Fruit fly (Drosophila melanogaster) S2 (cell line): ENCODE data around the gene tap.

ENCODE experiments used
- CG8478 ChIP-seq: fragments of >200 bp; optimal IDR thresholded peaks from 2 replicates; lab custom pipeline; 2018
- CTCF ChIP-seq, 2 experiments: fragments of >200 bp; optimal IDR thresholded peaks; 2 replicates each; lab custom pipeline; 2018

DNA sequence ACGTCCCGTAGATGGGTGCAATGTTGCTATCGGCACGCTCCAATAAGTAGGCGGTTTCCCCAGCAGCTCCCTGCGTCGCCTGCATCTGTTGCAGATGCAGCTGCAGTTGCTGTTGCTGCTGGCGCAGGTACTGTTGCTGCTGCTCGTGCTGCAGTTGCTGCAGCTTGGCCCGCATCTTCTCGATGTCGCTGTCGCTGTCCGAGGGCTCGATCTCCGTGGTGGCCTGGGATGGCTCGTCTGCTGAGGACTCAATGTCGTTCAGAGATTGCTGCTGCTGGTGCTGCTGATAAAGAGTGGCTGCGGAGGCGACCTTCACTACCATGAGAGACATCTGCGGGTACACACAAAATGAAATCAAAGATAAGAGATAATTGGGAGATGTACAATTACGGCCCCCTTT is 22.5 kb downstream of the tap start:
- TF ChIP-seq CG8478 (no peak), CTCF (optimal IDR thresholded peaks at IDR 0.05; lab: Kevin White, UChicago) (no peak)
